Fruit fly (Drosophila melanogaster): ENCODE measurements around the gene CG4617.

Gene CG4617

dm6 chrX:7104400-7105068 is at the start of gene CG4617, which contains the start of gene CG8300:
TSS of gene CG4617 (minus strand) at chrX:7104491.
TSS of gene CG8300 (plus strand) at chrX:7104885.
- TF ChIP-seq Dref (GFP tag; IDR thresholded peaks at IDR 0.05) (peak; percentile 27; the same call in 1 of the 2 replicates), CG18599 (GFP tag; optimal IDR thresholded peaks at IDR 0.05) (peak; percentile 21), Sox100B (GFP tag; optimal IDR thresholded peaks at IDR 0.05) (peak; percentile 37), CG17912 (GFP tag; optimal IDR thresholded peaks at IDR 0.05) (no peak), pzg (GFP tag; optimal IDR thresholded peaks at IDR 0.05) (peak; percentile 12), unc-4 (GFP tag; IDR thresholded peaks at IDR 0.05; ENCODE audit: partially characterized antibody) (no peak), insv (GFP tag; optimal IDR thresholded peaks at IDR 0.05) (peak in 1 of 2 experiments; percentile 10), CG12391 (tag; optimal IDR thresholded peaks at IDR 0.05) (peak; percentile 66), B-H1 (GFP tag; IDR thresholded peaks at IDR 0.05) (no peak), CG15514 (GFP tag; optimal IDR thresholded peaks at IDR 0.05) (peak; percentile 8), Ada2b (GFP tag; IDR thresholded peaks at IDR 0.05) (no peak), CG11085 (GFP tag; IDR thresholded peaks at IDR 0.05) (no peak), CG12659 (GFP tag; optimal IDR thresholded peaks at IDR 0.05) (peak; percentile 46), CG2712 (tag; optimal IDR thresholded peaks at IDR 0.05) (peak; percentile 51), rib (GFP tag; IDR thresholded peaks at IDR 0.05) (no peak), fu2 (GFP tag; optimal IDR thresholded peaks at IDR 0.05) (no peak), onecut (GFP tag; IDR thresholded peaks at IDR 0.05) (peak; percentile 84), Ets65A (GFP tag) (peak; percentile 41), CG9727 (GFP tag; optimal IDR thresholded peaks at IDR 0.05) (peak; percentile 11), CG4617 (GFP tag; optimal IDR thresholded peaks at IDR 0.05; ENCODE audit: borderline replicate concordance) (peak; percentile 72), MBD-R2 (GFP tag; IDR thresholded peaks at IDR 0.05) (peak; percentile 33; the same call in 1 of the 2 replicates), al (GFP tag; IDR thresholded peaks at IDR 0.05) (0 out of 2 replicates have a peak, but pooled peaks have one; percentile 18), CG12104 (GFP tag; optimal IDR thresholded peaks at IDR 0.05) (no peak), Xbp1 (GFP tag; optimal IDR thresholded peaks at IDR 0.05) (peak; percentile 22), NfI (GFP tag; optimal IDR thresholded peaks at IDR 0.05) (peak; percentile 1), CG32767 (GFP tag; IDR thresholded peaks at IDR 0.05) (no peak), lola (GFP tag; optimal IDR thresholded peaks at IDR 0.05) (peak in 1 of 3 experiments; percentile 20), CG17829 (tag; optimal IDR thresholded peaks at IDR 0.05) (peak; percentile 26), toy (GFP tag; IDR thresholded peaks at IDR 0.05) (no peak), Dp (GFP tag; optimal IDR thresholded peaks at IDR 0.05) (peak; percentile 36), NC2β (GFP tag; optimal IDR thresholded peaks at IDR 0.05) (no peak), CoRest (tag; optimal IDR thresholded peaks at IDR 0.05) (peak; percentile 54), gem (tag; optimal IDR thresholded peaks at IDR 0.05) (peak; percentile 59), YL-1 (GFP tag; optimal IDR thresholded peaks at IDR 0.05) (peak; percentile 25), CG12942 (GFP tag; optimal IDR thresholded peaks at IDR 0.05) (no peak), Sry-δ (GFP tag; optimal IDR thresholded peaks at IDR 0.05) (peak; percentile 30), Hr3 (GFP tag; optimal IDR thresholded peaks at IDR 0.05) (peak; percentile 25), Hmr (GFP tag; optimal IDR thresholded peaks at IDR 0.05) (peak; percentile 15), CG8924 (tag; optimal IDR thresholded peaks at IDR 0.05) (peak; percentile 36), row (GFP tag; IDR thresholded peaks at IDR 0.05) (peak; percentile 70), Atf-2 (GFP tag; optimal IDR thresholded peaks at IDR 0.05) (no peak), CG10267 (tag; optimal IDR thresholded peaks at IDR 0.05) (peak; percentile 43), CG7556 (GFP tag; optimal IDR thresholded peaks at IDR 0.05) (peak; percentile 23), tio (GFP tag; optimal IDR thresholded peaks at IDR 0.05) (no peak), CG34376 (GFP tag; optimal IDR thresholded peaks at IDR 0.05) (no peak), CG4707 (GFP tag; optimal IDR thresholded peaks at IDR 0.05) (no peak), chm (GFP tag; IDR thresholded peaks at IDR 0.05) (no peak), cwo (GFP tag; optimal IDR thresholded peaks at IDR 0.05) (no peak), CG15696 (tag; optimal IDR thresholded peaks at IDR 0.05) (peak; percentile 5)

All from whole organism, embryonic.